Worm (Caenorhabditis elegans) whole organism, L1 larva: ENCODE measurements around the gene ccdc-55.

ENCODE experiments used
- C16A3.4 ChIP-seq: fragments of 150-350 bp; optimal IDR thresholded peaks from 2 replicates; lab custom pipeline; 2014; ENCODE audit warnings: missing biosample characterization, missing genetic modification characterization
- C34B4.2 ChIP-seq: sonication (generic microtip); optimal IDR thresholded peaks from 2 replicates; lab custom pipeline; 2017; ENCODE audit warnings: mild to moderate bottlenecking, missing genetic modification characterization, missing compliant biosample characterization
- Y116A8C.19 ChIP-seq: sonication (generic microtip); optimal IDR thresholded peaks from 2 replicates; lab custom pipeline; 2016; ENCODE audit warnings: missing compliant biosample characterization, missing genetic modification characterization, borderline replicate concordance
- aha-1 ChIP-seq: fragments of 150-350 bp; optimal IDR thresholded peaks from 2 replicates; lab custom pipeline; 2014; ENCODE audit warnings: missing biosample characterization, missing genetic modification characterization
- alr-1 ChIP-seq: fragments of 200-800 bp; sonication (Bioruptor generic); optimal IDR thresholded peaks from 2 replicates; lab custom pipeline; 2018; ENCODE audit warnings: borderline replicate concordance, mild to moderate bottlenecking, missing genetic modification characterization, missing compliant biosample characterization
- aly-2 ChIP-seq: fragments of 150-350 bp; optimal IDR thresholded peaks from 2 replicates; lab custom pipeline; 2014; ENCODE audit warnings: missing biosample characterization, missing genetic modification characterization
- ama-1 ChIP-seq: fragments of 150-350 bp; optimal IDR thresholded peaks from 2 replicates; lab custom pipeline; 2014
- ceh-8 ChIP-seq: fragments of 200-800 bp; sonication (Bioruptor generic); optimal IDR thresholded peaks from 2 replicates; lab custom pipeline; 2018; ENCODE audit warnings: mild to moderate bottlenecking, missing genetic modification characterization, moderate library complexity, missing compliant biosample characterization
- ceh-82 ChIP-seq, 3 experiments: fragments of 150-350 bp in 1 of 3; sonication (generic microtip) in 2 of 3; optimal IDR thresholded peaks; 2 replicates each; lab custom pipeline; 2014 to 2017; ENCODE audit warnings: missing biosample characterization in 3 of 3, missing genetic modification characterization in 3 of 3
- ces-1 ChIP-seq: fragments of 150-350 bp; optimal IDR thresholded peaks from 2 replicates; lab custom pipeline; 2014; ENCODE audit warnings: missing biosample characterization, missing genetic modification reagents, missing genetic modification characterization
- dpl-1 ChIP-seq, 3 experiments: fragments of 150-350 bp in 2 of 3; sonication (generic microtip) in 1 of 3; optimal IDR thresholded peaks; 2 replicates each; lab custom pipeline; 2014 to 2017; ENCODE audit warnings: missing biosample characterization in 3 of 3, missing genetic modification characterization in 3 of 3, missing genetic modification reagents in 3 of 3
- dsc-1 ChIP-seq: sonication (generic microtip); optimal IDR thresholded peaks from 2 replicates; lab custom pipeline; 2016; ENCODE audit warnings: mild to moderate bottlenecking, missing genetic modification characterization, missing compliant biosample characterization
- efl-1 ChIP-seq, 4 experiments: fragments of 150-350 bp; optimal IDR thresholded peaks in 3 of 4; peaks in 1 of 4; 1 replicate in 1 of 4; 2 replicates in 3 of 4; lab custom pipeline; 2014; ENCODE audit warnings: missing biosample characterization in 2 of 4, missing genetic modification characterization in 2 of 4, missing genetic modification reagents in 2 of 4
- egl-27 ChIP-seq, 2 experiments: fragments of 150-350 bp in 1 of 2; sonication (generic microtip); optimal IDR thresholded peaks; 3 replicates each; lab custom pipeline; 2017 to 2018; ENCODE audit warnings: missing biosample characterization in 2 of 2, missing genetic modification characterization in 2 of 2, missing genetic modification reagents in 2 of 2
- elt-2 ChIP-seq: sonication (generic microtip); optimal IDR thresholded peaks from 2 replicates; lab custom pipeline; 2016; ENCODE audit warnings: missing genetic modification characterization, mild to moderate bottlenecking, inconsistent platforms, missing compliant biosample characterization, missing genetic modification reagents
- elt-3 ChIP-seq, 6 experiments: fragments of 150-350 bp in 1 of 6; sonication (generic microtip); optimal IDR thresholded peaks; 2 replicates each; lab custom pipeline; 2017 to 2018; ENCODE audit warnings: missing biosample characterization in 6 of 6, missing genetic modification characterization in 6 of 6, inconsistent platforms in 1 of 6
- ets-5 ChIP-seq: fragments of 200-800 bp; sonication (Bioruptor generic); IDR thresholded peaks from 2 replicates; pipeline ENCODE4 v1.3.6; 2022; ENCODE audit warnings: missing genetic modification characterization, missing compliant biosample characterization
- fkh-10 ChIP-seq: sonication (generic microtip); optimal IDR thresholded peaks from 2 replicates; lab custom pipeline; 2017; ENCODE audit warnings: missing biosample characterization, missing genetic modification reagents, missing genetic modification characterization
- fkh-4 ChIP-seq: sonication (generic microtip); optimal IDR thresholded peaks from 2 replicates; lab custom pipeline; 2016; ENCODE audit warnings: missing compliant biosample characterization, missing genetic modification characterization, borderline replicate concordance
- fos-1 ChIP-seq: fragments of 150-350 bp; optimal IDR thresholded peaks from 2 replicates; lab custom pipeline; 2014; ENCODE audit warnings: missing biosample characterization, missing genetic modification characterization
- hlh-17 ChIP-seq: fragments of 200-800 bp; sonication (Bioruptor generic); optimal IDR thresholded peaks from 2 replicates; lab custom pipeline; 2018; ENCODE audit warnings: missing genetic modification characterization, mild to moderate bottlenecking, missing compliant biosample characterization, moderate library complexity, borderline replicate concordance
- hlh-4 ChIP-seq: sonication (generic microtip); optimal IDR thresholded peaks from 2 replicates; lab custom pipeline; 2016; ENCODE audit warnings: mild to moderate bottlenecking, missing genetic modification characterization, missing compliant biosample characterization
- irx-1 ChIP-seq: sonication (generic microtip); optimal IDR thresholded peaks from 2 replicates; lab custom pipeline; 2016; ENCODE audit warnings: missing genetic modification characterization, missing compliant biosample characterization
- jun-1 ChIP-seq: fragments of 150-350 bp; optimal IDR thresholded peaks from 2 replicates; lab custom pipeline; 2014; ENCODE audit warnings: missing biosample characterization, missing genetic modification reagents, missing genetic modification characterization
- lin-13 ChIP-seq: fragments of 150-350 bp; optimal IDR thresholded peaks from 2 replicates; lab custom pipeline; 2014; ENCODE audit warnings: missing biosample characterization, missing genetic modification reagents, missing genetic modification characterization
- lin-14 ChIP-seq: fragments of 200-800 bp; sonication (Bioruptor generic); optimal IDR thresholded peaks from 2 replicates; lab custom pipeline; 2018; ENCODE audit warnings: mild to moderate bottlenecking, missing genetic modification characterization, moderate library complexity, missing compliant biosample characterization
- lin-15B ChIP-seq: fragments of 150-350 bp; sonication (generic microtip); optimal IDR thresholded peaks from 3 replicates; lab custom pipeline; 2014; ENCODE audit warnings: missing biosample characterization, missing genetic modification characterization
- lin-39 ChIP-seq: fragments of 150-350 bp; optimal IDR thresholded peaks from 2 replicates; lab custom pipeline; 2014; ENCODE audit warnings: missing biosample characterization, missing genetic modification reagents, missing genetic modification characterization
- lsy-2 ChIP-seq, 2 experiments: fragments of 150-350 bp; optimal IDR thresholded peaks; 2 replicates each; lab custom pipeline; 2014; ENCODE audit warnings: missing biosample characterization in 2 of 2, missing genetic modification characterization in 2 of 2
- mab-9 ChIP-seq: fragments of 200-800 bp; sonication (Bioruptor generic); IDR thresholded peaks from 2 replicates; pipeline ENCODE4 v1.3.6; 2022; ENCODE audit warnings: missing genetic modification reagents, missing genetic modification characterization, missing compliant biosample characterization
- mef-2 ChIP-seq: fragments of 150-350 bp; optimal IDR thresholded peaks from 2 replicates; lab custom pipeline; 2014; ENCODE audit warnings: missing biosample characterization, missing genetic modification characterization
- mep-1 ChIP-seq: fragments of 150-350 bp; optimal IDR thresholded peaks from 2 replicates; lab custom pipeline; 2014; ENCODE audit warnings: missing biosample characterization, missing genetic modification characterization
- nhr-71 ChIP-seq: sonication (generic microtip); optimal IDR thresholded peaks from 2 replicates; lab custom pipeline; 2016; ENCODE audit warnings: mild to moderate bottlenecking, missing genetic modification characterization, moderate library complexity, missing compliant biosample characterization
- nhr-77 ChIP-seq: fragments of 150-350 bp; optimal IDR thresholded peaks from 2 replicates; lab custom pipeline; 2014; ENCODE audit warnings: missing biosample characterization, missing genetic modification characterization
- nhr-90 ChIP-seq: sonication (generic microtip); optimal IDR thresholded peaks from 2 replicates; lab custom pipeline; 2016; ENCODE audit warnings: mild to moderate bottlenecking, missing genetic modification characterization, missing compliant biosample characterization; ENCODE audit not compliant: poor library complexity
- pag-3 ChIP-seq: sonication (generic microtip); optimal IDR thresholded peaks from 2 replicates; lab custom pipeline; 2017; ENCODE audit warnings: missing genetic modification characterization, mild to moderate bottlenecking, missing compliant biosample characterization, antibody characterized with exemption, borderline replicate concordance; ENCODE audit not compliant: insufficient read depth
- pax-3 ChIP-seq: fragments of 200-800 bp; sonication (Bioruptor generic); optimal IDR thresholded peaks from 2 replicates; lab custom pipeline; 2018; ENCODE audit warnings: mild to moderate bottlenecking, missing genetic modification characterization, moderate library complexity, missing compliant biosample characterization
- pqm-1 ChIP-seq: sonication (generic microtip); optimal IDR thresholded peaks from 3 replicates; lab custom pipeline; 2017; ENCODE audit warnings: missing biosample characterization, missing genetic modification characterization
- snpc-4 ChIP-seq: fragments of 150-350 bp; optimal IDR thresholded peaks from 2 replicates; lab custom pipeline; 2014; ENCODE audit warnings: missing biosample characterization, missing genetic modification characterization
- snu-23 ChIP-seq: sonication (generic microtip); optimal IDR thresholded peaks from 2 replicates; lab custom pipeline; 2016; ENCODE audit warnings: missing genetic modification characterization, missing compliant biosample characterization
- sup-37 ChIP-seq: fragments of 200-800 bp; sonication (Bioruptor generic); optimal IDR thresholded peaks from 2 replicates; lab custom pipeline; 2018; ENCODE audit warnings: mild to moderate bottlenecking, missing genetic modification characterization, missing compliant biosample characterization
- tbx-2 ChIP-seq: sonication (generic microtip); optimal IDR thresholded peaks from 2 replicates; lab custom pipeline; 2016; ENCODE audit warnings: missing genetic modification characterization, missing compliant biosample characterization
- tlp-1 ChIP-seq: fragments of 150-350 bp; optimal IDR thresholded peaks from 2 replicates; lab custom pipeline; 2014; ENCODE audit warnings: missing biosample characterization, missing genetic modification characterization
- unc-130 ChIP-seq: fragments of 150-350 bp; optimal IDR thresholded peaks from 2 replicates; lab custom pipeline; 2017; ENCODE audit warnings: missing biosample characterization, missing genetic modification characterization, inconsistent platforms
- unc-62 ChIP-seq: fragments of 150-350 bp; optimal IDR thresholded peaks from 2 replicates; lab custom pipeline; 2014; ENCODE audit warnings: missing biosample characterization, missing genetic modification reagents, missing genetic modification characterization
- vab-15 ChIP-seq: sonication (generic microtip); optimal IDR thresholded peaks from 2 replicates; lab custom pipeline; 2017; ENCODE audit warnings: missing genotype, mild to moderate bottlenecking, missing genetic modification characterization, missing compliant biosample characterization
- xbp-1 ChIP-seq: sonication (generic microtip); optimal IDR thresholded peaks from 2 replicates; lab custom pipeline; 2016; ENCODE audit warnings: missing genetic modification characterization, missing compliant biosample characterization
- zip-4 ChIP-seq: fragments of 200-800 bp; sonication (Bioruptor generic); optimal IDR thresholded peaks from 2 replicates; lab custom pipeline; 2018; ENCODE audit warnings: mild to moderate bottlenecking, missing genetic modification characterization, moderate library complexity, missing compliant biosample characterization
- ztf-11 ChIP-seq, 2 experiments: sonication (generic microtip); optimal IDR thresholded peaks; 2 replicates each; lab custom pipeline; 2016 to 2017; ENCODE audit warnings: missing genetic modification characterization in 2 of 2, missing biosample characterization in 1 of 2, missing compliant biosample characterization in 1 of 2
- ztf-4 ChIP-seq: fragments of 150-350 bp; optimal IDR thresholded peaks from 2 replicates; lab custom pipeline; 2014; ENCODE audit warnings: missing biosample characterization, missing genetic modification characterization

Gene ccdc-55

DNA sequence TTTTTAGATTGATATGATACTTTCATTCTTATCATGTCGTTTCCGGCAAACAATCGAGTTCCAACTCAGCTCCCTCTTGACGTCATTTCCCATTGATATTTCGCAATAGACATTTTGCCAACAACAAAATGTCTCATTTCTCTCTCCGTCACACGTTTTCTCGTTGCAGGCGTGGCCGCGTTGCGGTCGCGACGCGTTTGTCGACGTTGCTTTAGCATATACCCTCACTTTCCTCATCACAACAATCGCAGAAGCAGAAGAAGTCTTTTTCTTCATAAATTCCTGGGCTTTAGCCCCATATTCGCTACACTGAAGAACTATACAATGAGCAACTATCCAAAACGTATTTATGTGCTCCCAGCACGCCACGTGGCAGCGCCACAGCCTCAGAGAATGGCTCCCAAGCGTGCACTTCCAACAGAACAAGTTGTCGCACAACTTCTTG is 25.1 kb upstream of the ccdc-55 start, which contains the start of gene xbp-1 (continued):
- TF ChIP-seq C34B4.2 (tag; lab: Kevin White, UChicago) (no peak), efl-1 (optimal IDR thresholded peaks at IDR 0.05; lab: Kevin White, UChicago) (peak; percentile 76 to 86), efl-1 (GFP tag; optimal IDR thresholded peaks at IDR 0.05 in 1 of 2; lab: Kevin White, UChicago) (peak; percentile 67 to 95), pax-3 (tag; lab: Kevin White, UChicago) (peak; percentile 85), zip-4 (GFP tag; lab: Kevin White, UChicago) (peak; percentile 99), mep-1 (tag; lab: Kevin White, UChicago) (peak; percentile 91), elt-2 (peak; percentile 89), tbx-2 (peak; percentile 86), unc-130 (tag; lab: Kevin White, UChicago) (no peak), nhr-77 (peak; percentile 84), snu-23 (peak; percentile 93), nhr-90 (peak; percentile 80), fkh-4 (tag; lab: Kevin White, UChicago) (no peak), lin-39 (no peak), ceh-82 (tag; optimal IDR thresholded peaks at IDR 0.05; lab: Kevin White, UChicago) (peak; percentile 86 to 94 (median 88)), hlh-4 (tag; lab: Kevin White, UChicago) (no peak), unc-62 (peak; percentile 4), aly-2 (tag; lab: Kevin White, UChicago) (peak; percentile 45), ceh-8 (GFP tag; lab: Kevin White, UChicago) (peak; percentile 30), ztf-11 (tag; optimal IDR thresholded peaks at IDR 0.05; lab: Kevin White, UChicago) (peak in 1 of 2 experiments; percentile 31), elt-3 (tag; optimal IDR thresholded peaks at IDR 0.05; lab: Kevin White, UChicago) (peak in 4 of 6 experiments; percentile 25 to 75 (median 64)), snpc-4 (tag; lab: Kevin White, UChicago) (peak; percentile 69), Y116A8C.19 (tag; lab: Kevin White, UChicago) (no peak), fos-1 (tag; lab: Kevin White, UChicago) (peak; percentile 94), pag-3 (tag; lab: Kevin White, UChicago) (no peak), hlh-17 (GFP tag; lab: Kevin White, UChicago) (no peak), jun-1 (tag; lab: Kevin White, UChicago) (peak; percentile 94), pqm-1 (peak; percentile 79), C16A3.4 (peak; percentile 79), ets-5 (GFP tag; lab: Robert Waterston, UW) (no peak), fkh-10 (GFP tag; lab: Kevin White, UChicago) (peak; percentile 90), lsy-2 (tag; optimal IDR thresholded peaks at IDR 0.05; lab: Kevin White, UChicago) (peak; percentile 80 to 93), lin-15B (peak; percentile 68), dsc-1 (tag; lab: Kevin White, UChicago) (peak; percentile 54), egl-27 (tag; optimal IDR thresholded peaks at IDR 0.05; lab: Kevin White, UChicago) (peak in 1 of 2 experiments; percentile 65), ces-1 (GFP tag; lab: Kevin White, UChicago) (no peak), irx-1 (peak; percentile 45), ztf-4 (peak; percentile 66), ama-1 (lab: Kevin White, UChicago) (peak; percentile 45), lin-13 (GFP tag; lab: Kevin White, UChicago) (peak; percentile 83), xbp-1 (tag; lab: Kevin White, UChicago) (no peak), aha-1 (no peak), mef-2 (tag; lab: Kevin White, UChicago) (no peak), vab-15 (tag; lab: Kevin White, UChicago) (peak; percentile 13), lin-14 (GFP tag; lab: Kevin White, UChicago) (peak; percentile 97), tlp-1 (tag; lab: Kevin White, UChicago) (no peak), mab-9 (GFP tag; lab: Robert Waterston, UW) (no peak), nhr-71 (tag; lab: Kevin White, UChicago) (peak; percentile 95), dpl-1 (GFP tag; optimal IDR thresholded peaks at IDR 0.05; lab: Kevin White, UChicago) (peak; percentile 64 to 73 (median 67)), sup-37 (GFP tag; lab: Kevin White, UChicago) (peak; percentile 49), alr-1 (tag; lab: Kevin White, UChicago) (no peak)
- TF ChIP-seq, all 84 proteins: peak for 54
